Fruit fly (Drosophila melanogaster): Measurements from ENCODE around the gene CG11630.

- TF ChIP-seq Oli (tag; optimal IDR thresholded peaks at IDR 0.05) (no peak), CG9215 (GFP tag; IDR thresholded peaks at IDR 0.05) (no peak), CG10979 (tag; optimal IDR thresholded peaks at IDR 0.05) (no peak), h (optimal IDR thresholded peaks at IDR 0.05) (no peak), CG4282 (GFP tag; optimal IDR thresholded peaks at IDR 0.05) (no peak), Bdp1 (GFP tag; optimal IDR thresholded peaks at IDR 0.05) (no peak)
Observed at dm6 chr2L:21828791-21829184, 44.9 kb upstream of the CG11630 start.

Data from whole organism, embryonic.